Worm (Caenorhabditis elegans): ENCODE results near the gene clec-202.

The clec-202 gene

DNA sequence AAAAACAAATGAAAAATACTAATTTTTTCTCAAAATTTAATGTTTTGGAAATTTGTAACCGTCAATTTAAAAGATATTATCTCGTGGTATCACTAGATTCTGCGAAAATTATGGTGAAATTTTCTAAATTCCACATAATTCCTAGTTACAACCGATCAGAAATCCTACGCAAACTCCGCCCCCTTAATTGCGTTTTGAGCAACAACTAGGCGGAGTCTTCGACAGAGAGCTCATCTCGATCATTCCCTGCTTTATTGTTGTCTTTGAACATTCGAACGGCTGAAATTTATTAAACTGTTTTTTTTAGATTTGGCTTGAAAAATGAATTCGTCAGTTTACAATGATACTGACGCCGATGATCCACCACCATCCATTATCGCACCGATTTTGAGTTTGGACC is 38.2 kb downstream of the clec-202 start, which contains the start of gene T02D1.4:
Gene T02D1.4, plus strand, starts transcription at position 301 of the 400 bp plus-strand sequence.
- TF ChIP-seq T26A8.4 (GFP tag; IDR thresholded peaks at IDR 0.05) (no peak), nhr-77 (tag; optimal IDR thresholded peaks at IDR 0.05) (no peak), ceh-62 (tag; optimal IDR thresholded peaks at IDR 0.05) (no peak), vab-7 (GFP tag; IDR thresholded peaks at IDR 0.05) (no peak), snpc-4 (tag; optimal IDR thresholded peaks at IDR 0.05) (no peak), tra-1 (GFP tag; IDR thresholded peaks at IDR 0.05) (no peak), F44E2.7 (GFP tag; IDR thresholded peaks at IDR 0.05) (no peak), ces-1 (GFP tag; optimal IDR thresholded peaks at IDR 0.05) (no peak), mxl-3 (GFP tag; optimal IDR thresholded peaks at IDR 0.05) (no peak), madf-9 (GFP tag; conservative IDR thresholded peaks at IDR 0.05) (no peak), dmd-9 (GFP tag; IDR thresholded peaks at IDR 0.05) (no peak)

DNA sequence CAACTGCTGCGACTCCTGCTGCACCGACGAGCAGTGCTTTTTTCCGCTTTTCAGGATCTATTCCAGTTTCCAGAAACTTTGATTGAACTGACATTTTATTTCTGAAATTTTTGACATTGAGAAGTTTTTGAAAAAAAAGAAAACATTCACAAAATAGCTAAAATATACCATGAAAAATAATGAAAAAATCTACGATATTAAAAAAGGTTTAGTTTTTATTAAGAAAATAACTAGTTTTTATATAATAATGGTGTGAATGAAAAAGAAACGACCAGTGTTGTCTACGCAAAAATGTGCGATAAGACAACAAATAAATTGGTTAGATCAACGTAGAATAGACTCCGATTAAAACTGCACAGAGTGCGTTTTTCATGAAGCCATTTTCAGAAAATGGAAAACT is 44.3 kb downstream of the clec-202 start, which contains the start of gene pmp-4:
Gene pmp-4, minus strand, starts transcription at position 101 of the 400 bp plus-strand sequence.
- TF ChIP-seq set-16 (GFP tag; IDR thresholded peaks at IDR 0.05) (no peak), mep-1 (tag; optimal IDR thresholded peaks at IDR 0.05) (no peak), nhr-28 (tag; optimal IDR thresholded peaks at IDR 0.05) (peak; percentile 34), aly-2 (tag; optimal IDR thresholded peaks at IDR 0.05) (no peak), pqm-1 (tag; optimal IDR thresholded peaks at IDR 0.05) (peak; percentile 40), sdz-12 (GFP tag; optimal IDR thresholded peaks at IDR 0.05) (no peak), dve-1 (tag; optimal IDR thresholded peaks at IDR 0.05; ENCODE audit: insufficient read depth) (no peak), daf-16 (GFP tag; optimal IDR thresholded peaks at IDR 0.05) (no peak), daf-16 (tag; optimal IDR thresholded peaks at IDR 0.05) (peak; percentile 55), hif-1 (tag; optimal IDR thresholded peaks at IDR 0.05) (no peak), nhr-237 (tag; optimal IDR thresholded peaks at IDR 0.05) (no peak), mxl-2 (GFP tag; conservative IDR thresholded peaks at IDR 0.05) (no peak)

DNA sequence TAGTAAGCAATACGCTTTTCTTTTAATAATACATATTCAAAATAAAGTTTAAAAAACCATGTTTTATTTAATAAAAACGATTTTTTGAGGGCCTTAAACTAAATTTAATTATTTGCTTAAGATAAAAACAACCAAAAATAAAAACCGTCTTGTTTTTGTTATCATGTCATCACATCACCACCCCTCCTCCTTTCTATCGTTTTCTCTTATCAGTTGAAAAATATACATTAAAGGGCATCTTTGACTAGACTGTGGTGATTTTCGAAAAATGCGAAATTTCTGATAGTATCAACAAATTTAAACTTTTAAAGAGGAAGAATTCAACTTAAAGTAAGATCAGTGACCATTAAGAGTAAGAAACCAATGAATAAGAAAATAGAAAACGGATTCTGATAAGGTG is 44.9 kb downstream of the clec-202 start:
- no peak for TF ChIP-seq duxl-1 (tag; optimal IDR thresholded peaks at IDR 0.05; ENCODE audit: poor library complexity)
- no peak for TF ChIP-seq mxl-2 (GFP tag; conservative IDR thresholded peaks at IDR 0.05)
- TF ChIP-seq mdt-29 (GFP tag; IDR thresholded peaks at IDR 0.05): no peak
- no peak for TF ChIP-seq ces-1 (GFP tag; optimal IDR thresholded peaks at IDR 0.05)
- TF ChIP-seq pqm-1 (tag; optimal IDR thresholded peaks at IDR 0.05): peak; percentile 9
- TF ChIP-seq fos-1 (tag; optimal IDR thresholded peaks at IDR 0.05): no peak
- no peak for TF ChIP-seq lim-7 (GFP tag; IDR thresholded peaks at IDR 0.05)
- TF ChIP-seq nhr-111 (GFP tag; optimal IDR thresholded peaks at IDR 0.05): no peak
- no peak for TF ChIP-seq zip-11 (GFP tag; IDR thresholded peaks at IDR 0.05)
- TF ChIP-seq R02D3.7 (tag; optimal IDR thresholded peaks at IDR 0.05): no peak
- TF ChIP-seq arid-1 (GFP tag; conservative IDR thresholded peaks at IDR 0.05): no peak
- no peak for TF ChIP-seq vab-7 (GFP tag; IDR thresholded peaks at IDR 0.05)
- no peak for TF ChIP-seq spr-1 (tag; optimal IDR thresholded peaks at IDR 0.05)
- no peak for TF ChIP-seq daf-16 (GFP tag; optimal IDR thresholded peaks at IDR 0.05)
- peak; percentile 82 for TF ChIP-seq daf-16 (tag; optimal IDR thresholded peaks at IDR 0.05)
- TF ChIP-seq hif-1 (tag; optimal IDR thresholded peaks at IDR 0.05): no peak
- TF ChIP-seq unc-62 (GFP tag; optimal IDR thresholded peaks at IDR 0.05 in 1 of 2): no peak
- no peak for TF ChIP-seq unc-62 (tag; optimal IDR thresholded peaks at IDR 0.05)
- peak; percentile 60 for TF ChIP-seq nhr-77 (tag; optimal IDR thresholded peaks at IDR 0.05)
- no peak for TF ChIP-seq ceh-44 (GFP tag; IDR thresholded peaks at IDR 0.05)
- no peak for TF ChIP-seq Y75B8A.6 (GFP tag; IDR thresholded peaks at IDR 0.05)
- no peak for TF ChIP-seq egl-43 (GFP tag; IDR thresholded peaks at IDR 0.05)
- TF ChIP-seq zfp-3 (GFP tag; conservative IDR thresholded peaks at IDR 0.05): no peak
- TF ChIP-seq lin-39 (tag; optimal IDR thresholded peaks at IDR 0.05): no peak
- TF ChIP-seq ztf-7 (tag; optimal IDR thresholded peaks at IDR 0.05): peak; percentile 73
- no peak for TF ChIP-seq hlh-11 (tag; optimal IDR thresholded peaks at IDR 0.05)
- TF ChIP-seq unc-130 (GFP tag; optimal IDR thresholded peaks at IDR 0.05): no peak
- TF ChIP-seq nhr-76 (tag; optimal IDR thresholded peaks at IDR 0.05): no peak
- no peak for TF ChIP-seq aly-2 (tag; optimal IDR thresholded peaks at IDR 0.05)
- no peak for TF ChIP-seq sdz-12 (GFP tag; optimal IDR thresholded peaks at IDR 0.05)
- no peak for TF ChIP-seq mep-1 (tag; optimal IDR thresholded peaks at IDR 0.05)
- TF ChIP-seq gei-8 (GFP tag; optimal IDR thresholded peaks at IDR 0.05): no peak
- TF ChIP-seq mdl-1 (tag; optimal IDR thresholded peaks at IDR 0.05): no peak
- TF ChIP-seq dve-1 (tag; optimal IDR thresholded peaks at IDR 0.05; ENCODE audit: insufficient read depth): peak; percentile 55
- TF ChIP-seq ZK337.2 (GFP tag; IDR thresholded peaks at IDR 0.05): no peak
- TF ChIP-seq F49E8.2 (tag; optimal IDR thresholded peaks at IDR 0.05; ENCODE audit: borderline replicate concordance): no peak
- no peak for TF ChIP-seq nhr-11 (tag; optimal IDR thresholded peaks at IDR 0.05)
